Worm (Caenorhabditis elegans) whole organism, L3 larva: Measurements from ENCODE around the gene C18G1.8.

ENCODE experiments used
- aly-2 ChIP-seq: fragments of 150-350 bp; optimal IDR thresholded peaks from 2 replicates; lab custom pipeline; 2014; ENCODE audit warnings: missing biosample characterization, missing genetic modification characterization
- ama-1 ChIP-seq: fragments of 150-350 bp; optimal IDR thresholded peaks from 2 replicates; lab custom pipeline; 2018
- ceh-82 ChIP-seq: fragments of 150-350 bp; optimal IDR thresholded peaks from 2 replicates; lab custom pipeline; 2014; ENCODE audit warnings: missing biosample characterization, missing genetic modification characterization
- ceh-9 ChIP-seq: sonication (generic microtip); optimal IDR thresholded peaks from 2 replicates; lab custom pipeline; 2018; ENCODE audit warnings: missing biosample characterization, missing genetic modification characterization
- daf-12 ChIP-seq: fragments of 150-350 bp; optimal IDR thresholded peaks from 2 replicates; lab custom pipeline; 2014; ENCODE audit warnings: missing biosample characterization, missing genetic modification reagents, missing genetic modification characterization
- egl-27 ChIP-seq: sonication (generic microtip); optimal IDR thresholded peaks from 4 replicates; lab custom pipeline; 2017; ENCODE audit warnings: missing biosample characterization, missing genetic modification reagents, missing genetic modification characterization
- elt-2 ChIP-seq: sonication (generic microtip); optimal IDR thresholded peaks from 2 replicates; lab custom pipeline; 2016; ENCODE audit warnings: missing genetic modification reagents, mild to moderate bottlenecking, missing genetic modification characterization, missing compliant biosample characterization
- elt-3 ChIP-seq, 3 experiments: fragments of 150-350 bp in 1 of 3; sonication (generic microtip) in 2 of 3; optimal IDR thresholded peaks; 2 replicates in 2 of 3; 4 replicates in 1 of 3; lab custom pipeline; 2014 to 2017; ENCODE audit warnings: missing biosample characterization in 3 of 3, missing genetic modification characterization in 3 of 3
- eor-1 ChIP-seq, 2 experiments: fragments of 150-350 bp; optimal IDR thresholded peaks; 2 replicates each; lab custom pipeline; 2014 to 2018; ENCODE audit warnings: missing biosample characterization in 2 of 2, missing genetic modification characterization in 2 of 2
- fkh-10 ChIP-seq: sonication (generic microtip); optimal IDR thresholded peaks from 2 replicates; lab custom pipeline; 2017; ENCODE audit warnings: missing biosample characterization, missing genetic modification reagents, missing genetic modification characterization
- fkh-2 ChIP-seq: fragments of 150-350 bp; optimal IDR thresholded peaks from 2 replicates; lab custom pipeline; 2014; ENCODE audit warnings: missing biosample characterization, missing genetic modification reagents, missing genetic modification characterization
- fos-1 ChIP-seq: fragments of 150-350 bp; optimal IDR thresholded peaks from 2 replicates; lab custom pipeline; 2014; ENCODE audit warnings: missing biosample characterization, missing genetic modification characterization
- jun-1 ChIP-seq: fragments of 150-350 bp; optimal IDR thresholded peaks from 2 replicates; lab custom pipeline; 2014; ENCODE audit warnings: missing biosample characterization, missing genetic modification reagents, missing genetic modification characterization
- lsy-12 ChIP-seq: sonication (generic microtip); optimal IDR thresholded peaks from 2 replicates; lab custom pipeline; 2016; ENCODE audit warnings: mild to moderate bottlenecking, missing genetic modification characterization, missing compliant biosample characterization
- mdl-1 ChIP-seq: fragments of 150-350 bp; optimal IDR thresholded peaks from 2 replicates; lab custom pipeline; 2014; ENCODE audit warnings: missing biosample characterization, missing genetic modification characterization
- mml-1 ChIP-seq: fragments of 150-350 bp; sonication (generic microtip); optimal IDR thresholded peaks from 3 replicates; lab custom pipeline; 2014; ENCODE audit warnings: missing biosample characterization, missing genetic modification characterization
- nfya-1 ChIP-seq: sonication (generic microtip); optimal IDR thresholded peaks from 2 replicates; lab custom pipeline; 2017; ENCODE audit warnings: missing genetic modification characterization, mild to moderate bottlenecking, missing compliant biosample characterization, antibody characterized with exemption, moderate library complexity; ENCODE audit not compliant: insufficient read depth
- nhr-12 ChIP-seq: fragments of 150-350 bp; optimal IDR thresholded peaks from 2 replicates; lab custom pipeline; 2014; ENCODE audit warnings: missing biosample characterization, missing genetic modification characterization
- nhr-23 ChIP-seq: fragments of 150-350 bp; optimal IDR thresholded peaks from 2 replicates; lab custom pipeline; 2014; ENCODE audit warnings: missing biosample characterization, missing genetic modification reagents, missing genetic modification characterization
- nhr-237 ChIP-seq: fragments of 150-350 bp; optimal IDR thresholded peaks from 2 replicates; lab custom pipeline; 2014; ENCODE audit warnings: missing biosample characterization, missing genetic modification characterization
- nhr-25 ChIP-seq: sonication (generic microtip); optimal IDR thresholded peaks from 2 replicates; lab custom pipeline; 2017; ENCODE audit warnings: missing biosample characterization, missing genetic modification characterization
- nhr-28 ChIP-seq: fragments of 150-350 bp; optimal IDR thresholded peaks from 2 replicates; lab custom pipeline; 2014; ENCODE audit warnings: missing biosample characterization, missing genetic modification characterization
- nhr-43 ChIP-seq: sonication (generic microtip); optimal IDR thresholded peaks from 2 replicates; lab custom pipeline; 2016; ENCODE audit warnings: mild to moderate bottlenecking, missing genetic modification characterization, missing compliant biosample characterization; ENCODE audit not compliant: poor library complexity, severe bottlenecking
- nhr-67 ChIP-seq: fragments of 150-350 bp; optimal IDR thresholded peaks from 2 replicates; lab custom pipeline; 2014; ENCODE audit warnings: missing biosample characterization, missing genetic modification characterization
- nhr-76 ChIP-seq: fragments of 150-350 bp; sonication (generic microtip); optimal IDR thresholded peaks from 5 replicates; lab custom pipeline; 2014; ENCODE audit warnings: missing biosample characterization, missing genetic modification characterization
- nhr-77 ChIP-seq: fragments of 150-350 bp; optimal IDR thresholded peaks from 2 replicates; lab custom pipeline; 2014; ENCODE audit warnings: missing biosample characterization, missing genetic modification characterization
- pha-4 ChIP-seq: fragments of 150-350 bp; optimal IDR thresholded peaks from 2 replicates; lab custom pipeline; 2014; ENCODE audit warnings: missing biosample characterization, missing genetic modification reagents, missing genetic modification characterization
- pqm-1 ChIP-seq: fragments of 150-350 bp; optimal IDR thresholded peaks from 2 replicates; lab custom pipeline; 2017; ENCODE audit warnings: missing biosample characterization, missing genetic modification characterization, inconsistent platforms
- sea-2 ChIP-seq: fragments of 150-350 bp; sonication (generic microtip); optimal IDR thresholded peaks from 4 replicates; lab custom pipeline; 2014; ENCODE audit warnings: missing biosample characterization, missing genetic modification reagents, missing genetic modification characterization
- tbx-2 ChIP-seq: sonication (generic microtip); optimal IDR thresholded peaks from 2 replicates; lab custom pipeline; 2016; ENCODE audit warnings: mild to moderate bottlenecking, missing genetic modification characterization, missing compliant biosample characterization
- unc-39 ChIP-seq: sonication (generic microtip); optimal IDR thresholded peaks from 4 replicates; lab custom pipeline; 2017; ENCODE audit warnings: missing biosample characterization, missing genetic modification characterization
- unc-62 ChIP-seq: fragments of 150-350 bp; sonication (generic microtip); optimal IDR thresholded peaks from 4 replicates; lab custom pipeline; 2014; ENCODE audit warnings: missing biosample characterization, missing genetic modification reagents, missing genetic modification characterization
- ztf-11 ChIP-seq: fragments of 150-350 bp; optimal IDR thresholded peaks from 2 replicates; lab custom pipeline; 2014; ENCODE audit warnings: missing biosample characterization, missing genetic modification characterization
- ztf-4 ChIP-seq: fragments of 150-350 bp; optimal IDR thresholded peaks from 2 replicates; lab custom pipeline; 2014; ENCODE audit warnings: missing biosample characterization, missing genetic modification characterization

The C18G1.8 gene

DNA sequence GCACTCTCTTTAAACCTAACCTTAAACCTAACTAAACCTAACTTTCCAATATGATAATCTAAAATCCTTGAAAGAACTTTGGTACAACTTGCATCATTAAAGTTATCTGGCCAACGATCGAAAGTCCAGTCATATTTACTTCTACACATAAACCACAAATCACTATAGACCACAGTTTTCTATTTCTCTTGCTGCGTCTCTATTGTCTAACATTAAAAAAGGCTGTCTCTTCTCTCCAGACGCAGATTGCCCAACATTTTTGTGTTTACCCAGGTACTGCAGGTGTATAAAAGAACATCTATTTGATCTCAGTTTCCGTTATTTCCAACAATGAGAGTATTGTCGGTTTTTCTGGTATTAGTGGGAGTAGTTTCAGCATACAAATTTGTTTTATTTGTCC is 24.2 kb downstream of the C18G1.8 start, which contains the start of gene ugt-61:
Gene ugt-61 (plus strand): TSS at position 233 of the 400 bp plus-strand sequence.
- TF ChIP-seq pha-4 (tag; lab: Kevin White, UChicago) (peak; percentile 76), pqm-1 (tag; lab: Kevin White, UChicago) (peak; percentile 15), nfya-1 (tag; lab: Kevin White, UChicago) (no peak)

DNA sequence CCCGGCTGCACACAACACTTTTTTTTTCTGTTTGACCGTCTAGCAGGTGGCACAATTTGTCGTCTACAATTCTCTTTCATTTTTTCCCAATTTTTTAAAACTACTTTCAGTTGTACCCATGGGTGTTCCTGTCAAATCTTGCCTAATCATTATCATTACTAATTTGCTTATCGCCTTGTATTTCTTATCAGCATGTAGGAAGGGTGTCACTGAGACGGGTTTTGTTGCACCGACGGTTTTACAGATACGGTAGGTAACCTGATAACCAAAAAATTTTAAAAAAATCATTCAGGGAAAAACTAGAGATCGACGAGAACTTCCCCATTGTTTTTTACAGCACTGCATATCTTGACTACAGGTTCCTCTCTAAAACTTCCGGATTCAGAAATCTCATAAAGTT is 28.7 kb downstream of the C18G1.8 start, which contains the start of gene F39G3.2:
Gene F39G3.2 (plus strand): TSS at position 105 of the 400 bp plus-strand sequence.
- TF ChIP-seq nhr-76 (tag; lab: Kevin White, UChicago) (no peak), egl-27 (tag; lab: Kevin White, UChicago) (no peak), pha-4 (tag; lab: Kevin White, UChicago) (no peak), nhr-25 (tag; lab: Kevin White, UChicago) (no peak), nfya-1 (tag; lab: Kevin White, UChicago) (no peak), sea-2 (GFP tag; lab: Kevin White, UChicago) (no peak), unc-39 (tag; lab: Kevin White, UChicago) (no peak), nhr-12 (tag; lab: Kevin White, UChicago) (no peak), daf-12 (tag; lab: Kevin White, UChicago) (no peak), nhr-28 (tag; lab: Kevin White, UChicago) (no peak), nhr-237 (tag; lab: Kevin White, UChicago) (no peak), lsy-12 (tag; lab: Kevin White, UChicago) (no peak), elt-2 (tag; lab: Kevin White, UChicago) (peak; percentile 90), aly-2 (tag; lab: Kevin White, UChicago) (no peak), pqm-1 (tag; lab: Kevin White, UChicago) (peak; percentile 50), mml-1 (tag; lab: Kevin White, UChicago) (no peak), unc-62 (GFP tag; lab: Kevin White, UChicago) (no peak), ztf-4 (tag; lab: Kevin White, UChicago) (no peak), fos-1 (tag; lab: Kevin White, UChicago) (no peak), jun-1 (peak; percentile 4), elt-3 (tag; optimal IDR thresholded peaks at IDR 0.05; lab: Kevin White, UChicago) (no peak), ztf-11 (tag; lab: Kevin White, UChicago) (no peak)

DNA sequence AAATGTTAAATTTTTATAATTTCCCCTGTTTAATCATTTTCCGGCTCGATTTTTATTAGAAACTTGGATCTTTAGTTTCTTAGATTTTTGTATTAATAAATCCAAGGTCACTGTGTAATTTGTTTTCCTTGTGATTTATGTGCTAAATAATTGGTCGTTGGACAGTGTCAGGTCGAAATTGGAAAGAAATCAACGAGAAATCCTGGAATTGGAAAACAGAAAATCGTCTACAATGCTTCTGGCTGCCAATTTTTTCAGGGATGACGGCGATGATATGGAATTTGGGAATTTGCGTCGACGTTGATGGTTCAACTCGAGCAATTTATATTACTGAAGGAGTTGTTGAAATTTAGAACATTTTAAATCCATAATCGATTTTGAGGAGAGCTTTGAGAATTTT is 31.8 kb downstream of the C18G1.8 start:
- no peak for TF ChIP-seq ztf-4 (tag; lab: Kevin White, UChicago)
- TF ChIP-seq nhr-76 (tag; lab: Kevin White, UChicago) = no peak
- TF ChIP-seq ztf-11 (tag; lab: Kevin White, UChicago) = no peak
- TF ChIP-seq unc-39 (tag; lab: Kevin White, UChicago) = no peak
- TF ChIP-seq lsy-12 (tag; lab: Kevin White, UChicago) = no peak
- no peak for TF ChIP-seq nhr-77 (tag; lab: Kevin White, UChicago)
- TF ChIP-seq unc-62 (GFP tag; lab: Kevin White, UChicago) = no peak
- TF ChIP-seq sea-2 (GFP tag; lab: Kevin White, UChicago) = no peak
- TF ChIP-seq nhr-28 (tag; lab: Kevin White, UChicago) = no peak
- no peak for TF ChIP-seq nhr-23 (tag; lab: Kevin White, UChicago)
- no peak for TF ChIP-seq tbx-2
- TF ChIP-seq nhr-43 (tag; lab: Kevin White, UChicago) = no peak
- no peak for TF ChIP-seq nhr-237 (tag; lab: Kevin White, UChicago)
- no peak for TF ChIP-seq ceh-9 (tag; lab: Kevin White, UChicago)
- no peak for TF ChIP-seq pha-4 (tag; lab: Kevin White, UChicago)
- TF ChIP-seq fkh-10 (GFP tag; lab: Kevin White, UChicago) = no peak
- TF ChIP-seq ama-1 (lab: Kevin White, UChicago) = no peak
- TF ChIP-seq, all 47 proteins: peak for 0

DNA sequence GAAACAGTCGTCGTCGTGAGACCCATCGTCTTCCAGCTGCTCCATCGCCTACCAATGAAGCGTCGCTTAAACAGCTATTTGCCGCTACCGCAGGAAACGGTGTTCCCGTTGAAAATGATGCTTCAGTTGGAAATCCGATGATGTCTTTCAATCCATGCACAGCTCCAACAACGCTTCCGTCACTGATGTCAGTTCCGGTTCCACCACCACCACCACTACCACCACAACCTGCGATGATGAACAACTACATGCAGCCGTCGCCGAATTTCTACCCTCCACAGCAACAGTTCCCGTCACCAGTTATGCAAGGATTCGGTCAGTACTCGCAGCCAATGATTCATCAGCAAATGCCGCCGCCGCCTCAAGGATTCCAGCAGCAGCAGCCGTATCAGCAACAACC is 32.4 kb downstream of the C18G1.8 start:
- TF ChIP-seq mdl-1 (tag; lab: Kevin White, UChicago) (no peak), fkh-10 (GFP tag; lab: Kevin White, UChicago) (no peak), ceh-82 (tag; lab: Kevin White, UChicago) (no peak), nhr-67 (no peak), eor-1 (tag; optimal IDR thresholded peaks at IDR 0.05; lab: Kevin White, UChicago) (no peak), nhr-28 (tag; lab: Kevin White, UChicago) (no peak), nhr-237 (tag; lab: Kevin White, UChicago) (no peak), elt-3 (tag; optimal IDR thresholded peaks at IDR 0.05; lab: Kevin White, UChicago) (no peak), daf-12 (tag; lab: Kevin White, UChicago) (no peak), fkh-2 (tag; lab: Kevin White, UChicago) (no peak), mml-1 (tag; lab: Kevin White, UChicago) (no peak)
